Fruit fly (Drosophila melanogaster) whole organism, prepupa: Measurements from ENCODE around the gene CG5157.

Experiments used
- CG10669 ChIP-seq: fragments of 200-800 bp; sonication (Bioruptor generic); optimal IDR thresholded peaks from 3 replicates; lab custom pipeline; 2018; ENCODE audit warnings: missing biosample characterization, mild to moderate bottlenecking, missing genetic modification characterization, moderate library complexity
- CG11762 ChIP-seq: fragments of 200-800 bp; sonication (Bioruptor generic); optimal IDR thresholded peaks from 3 replicates; lab custom pipeline; 2016; ENCODE audit warnings: missing biosample characterization, missing genetic modification characterization; ENCODE audit not compliant: insufficient read depth
- CG11902 ChIP-seq: fragments of 200-800 bp; sonication (Bioruptor generic); optimal IDR thresholded peaks from 3 replicates; lab custom pipeline; 2016; ENCODE audit warnings: missing biosample characterization, missing genetic modification characterization
- CG15336 ChIP-seq: fragments of 200-800 bp; sonication (Bioruptor generic); IDR thresholded peaks from 2 replicates; pipeline ENCODE4 v1.3.6; 2022; ENCODE audit warnings: missing biosample characterization, missing genetic modification characterization
- CG16779 ChIP-seq: fragments of 200-800 bp; sonication (Bioruptor generic); optimal IDR thresholded peaks from 3 replicates; lab custom pipeline; 2017; ENCODE audit warnings: missing biosample characterization, mild to moderate bottlenecking, missing genetic modification characterization
- CG3032 ChIP-seq: fragments of 200-800 bp; optimal IDR thresholded peaks from 2 replicates; lab custom pipeline; 2019; ENCODE audit warnings: missing biosample characterization, mild to moderate bottlenecking, missing genetic modification characterization, moderate library complexity
- CG31627 ChIP-seq: fragments of 200-800 bp; sonication (Bioruptor generic); optimal IDR thresholded peaks from 3 replicates; lab custom pipeline; 2016; ENCODE audit warnings: missing biosample characterization, missing genetic modification characterization
- CG4318 ChIP-seq: fragments of 200-800 bp; sonication (Bioruptor generic); optimal IDR thresholded peaks from 3 replicates; lab custom pipeline; 2017; ENCODE audit warnings: missing biosample characterization, mild to moderate bottlenecking, missing genetic modification characterization
- CG6163 ChIP-seq: fragments of 200-800 bp; sonication (Bioruptor generic); IDR thresholded peaks from 3 replicates; pipeline ENCODE4 v1.3.6; 2022; ENCODE audit warnings: missing biosample characterization, missing genetic modification characterization
- CG6792 ChIP-seq: fragments of 200-800 bp; sonication (Bioruptor generic); optimal IDR thresholded peaks from 3 replicates; lab custom pipeline; 2016; ENCODE audit warnings: missing biosample characterization, missing genetic modification characterization
- CG6808 ChIP-seq: fragments of 200-800 bp; sonication (Bioruptor generic); optimal IDR thresholded peaks from 3 replicates; lab custom pipeline; 2017; ENCODE audit warnings: missing biosample characterization, missing genetic modification characterization, mild to moderate bottlenecking, moderate library complexity, missing genetic modification reagents
- CG8119 ChIP-seq: fragments of 200-800 bp; sonication (Bioruptor generic); IDR thresholded peaks from 3 replicates; pipeline ENCODE4 v1.3.6; 2022; ENCODE audit warnings: missing biosample characterization, missing genetic modification characterization
- CG8319 ChIP-seq: fragments of 200-800 bp; sonication (Bioruptor generic); optimal IDR thresholded peaks from 3 replicates; lab custom pipeline; 2016; ENCODE audit warnings: missing biosample characterization, missing genetic modification characterization
- CG8632 ChIP-seq: fragments of 200-800 bp; sonication (Bioruptor generic); optimal IDR thresholded peaks from 3 replicates; lab custom pipeline; 2016; ENCODE audit warnings: missing biosample characterization, missing genetic modification characterization
- CG9139 ChIP-seq: fragments of 200-800 bp; sonication (Bioruptor generic); optimal IDR thresholded peaks from 3 replicates; lab custom pipeline; 2017; ENCODE audit warnings: missing biosample characterization, mild to moderate bottlenecking, missing genetic modification characterization
- Eip78C ChIP-seq: fragments of 200-800 bp; sonication (Bioruptor generic); peaks from one replicate; lab custom pipeline; 2016; ENCODE audit warnings: missing biosample characterization, missing genetic modification characterization
- Eip93F ChIP-seq: fragments of 200-800 bp; sonication (Bioruptor generic); optimal IDR thresholded peaks from 2 replicates; lab custom pipeline; 2016; ENCODE audit warnings: missing biosample characterization, mild to moderate bottlenecking, missing genetic modification characterization
- Ets21C ChIP-seq: fragments of 200-800 bp; sonication (Bioruptor generic); optimal IDR thresholded peaks from 3 replicates; lab custom pipeline; 2016; ENCODE audit warnings: missing biosample characterization, missing genetic modification characterization
- Hr38 ChIP-seq: sonication (Bioruptor generic); optimal IDR thresholded peaks from 2 replicates; lab custom pipeline; 2016; ENCODE audit warnings: missing biosample characterization, missing genetic modification characterization
- Hr4 ChIP-seq: fragments of 200-800 bp; sonication (Bioruptor generic); optimal IDR thresholded peaks from 3 replicates; lab custom pipeline; 2016; ENCODE audit warnings: missing biosample characterization, missing genetic modification characterization
- Lpt ChIP-seq: fragments of 200-800 bp; sonication (Bioruptor generic); optimal IDR thresholded peaks from 3 replicates; lab custom pipeline; 2016; ENCODE audit warnings: missing biosample characterization, missing genetic modification characterization
- Met ChIP-seq: fragments of 200-800 bp; sonication (Bioruptor generic); optimal IDR thresholded peaks from 3 replicates; lab custom pipeline; 2016; ENCODE audit warnings: missing biosample characterization, missing genetic modification characterization
- OdsH ChIP-seq: fragments of 200-800 bp; sonication (Bioruptor generic); optimal IDR thresholded peaks from 3 replicates; lab custom pipeline; 2016; ENCODE audit warnings: missing biosample characterization, missing genetic modification characterization
- Smox ChIP-seq: fragments of 200-800 bp; sonication (Bioruptor generic); optimal IDR thresholded peaks from 3 replicates; lab custom pipeline; 2016; ENCODE audit warnings: missing biosample characterization, missing genetic modification characterization
- Sox15 ChIP-seq: fragments of 200-800 bp; sonication (Bioruptor generic); optimal IDR thresholded peaks from 3 replicates; lab custom pipeline; 2016; ENCODE audit warnings: missing biosample characterization, missing genetic modification characterization
- achi ChIP-seq: fragments of 200-800 bp; sonication (Bioruptor generic); optimal IDR thresholded peaks from 3 replicates; lab custom pipeline; 2016; ENCODE audit warnings: missing biosample characterization, missing genetic modification characterization
- acj6 ChIP-seq: fragments of 200-800 bp; sonication (Bioruptor generic); optimal IDR thresholded peaks from 3 replicates; lab custom pipeline; 2016; ENCODE audit warnings: missing biosample characterization, missing genetic modification characterization
- eg ChIP-seq: fragments of 200-800 bp; sonication (Bioruptor generic); IDR thresholded peaks from 3 replicates; pipeline ENCODE4 v1.3.6; 2022; ENCODE audit warnings: missing biosample characterization, missing genetic modification characterization
- fd85E ChIP-seq: fragments of 200-800 bp; sonication (Bioruptor generic); optimal IDR thresholded peaks from 3 replicates; lab custom pipeline; 2016; ENCODE audit warnings: missing biosample characterization, missing genetic modification characterization
- lz ChIP-seq: fragments of 200-800 bp; sonication (Bioruptor generic); optimal IDR thresholded peaks from 3 replicates; lab custom pipeline; 2016; ENCODE audit warnings: missing biosample characterization, missing genetic modification characterization
- net ChIP-seq: fragments of 200-800 bp; sonication (Bioruptor generic); optimal IDR thresholded peaks from 3 replicates; lab custom pipeline; 2016; ENCODE audit warnings: missing biosample characterization, missing genetic modification characterization
- pdm3 ChIP-seq: fragments of 200-800 bp; sonication (Bioruptor generic); optimal IDR thresholded peaks from 3 replicates; lab custom pipeline; 2016; ENCODE audit warnings: missing biosample characterization, missing genetic modification characterization
- spab ChIP-seq: fragments of 200-800 bp; sonication (Bioruptor generic); optimal IDR thresholded peaks from 2 replicates; lab custom pipeline; 2017; ENCODE audit warnings: missing biosample characterization, mild to moderate bottlenecking, missing genetic modification characterization, missing genetic modification reagents
- svp ChIP-seq: fragments of 200-800 bp; sonication (Bioruptor generic); peaks from one replicate; lab custom pipeline; 2016; ENCODE audit warnings: missing biosample characterization, missing genetic modification characterization
- topi ChIP-seq: fragments of 200-800 bp; sonication (Bioruptor generic); optimal IDR thresholded peaks from 3 replicates; lab custom pipeline; 2016; ENCODE audit warnings: missing biosample characterization, missing genetic modification characterization
- vri ChIP-seq: fragments of 200-800 bp; sonication (Bioruptor generic); optimal IDR thresholded peaks from 3 replicates; lab custom pipeline; 2016; ENCODE audit warnings: missing biosample characterization, mild to moderate bottlenecking, missing genetic modification characterization

CG5157 gene

DNA sequence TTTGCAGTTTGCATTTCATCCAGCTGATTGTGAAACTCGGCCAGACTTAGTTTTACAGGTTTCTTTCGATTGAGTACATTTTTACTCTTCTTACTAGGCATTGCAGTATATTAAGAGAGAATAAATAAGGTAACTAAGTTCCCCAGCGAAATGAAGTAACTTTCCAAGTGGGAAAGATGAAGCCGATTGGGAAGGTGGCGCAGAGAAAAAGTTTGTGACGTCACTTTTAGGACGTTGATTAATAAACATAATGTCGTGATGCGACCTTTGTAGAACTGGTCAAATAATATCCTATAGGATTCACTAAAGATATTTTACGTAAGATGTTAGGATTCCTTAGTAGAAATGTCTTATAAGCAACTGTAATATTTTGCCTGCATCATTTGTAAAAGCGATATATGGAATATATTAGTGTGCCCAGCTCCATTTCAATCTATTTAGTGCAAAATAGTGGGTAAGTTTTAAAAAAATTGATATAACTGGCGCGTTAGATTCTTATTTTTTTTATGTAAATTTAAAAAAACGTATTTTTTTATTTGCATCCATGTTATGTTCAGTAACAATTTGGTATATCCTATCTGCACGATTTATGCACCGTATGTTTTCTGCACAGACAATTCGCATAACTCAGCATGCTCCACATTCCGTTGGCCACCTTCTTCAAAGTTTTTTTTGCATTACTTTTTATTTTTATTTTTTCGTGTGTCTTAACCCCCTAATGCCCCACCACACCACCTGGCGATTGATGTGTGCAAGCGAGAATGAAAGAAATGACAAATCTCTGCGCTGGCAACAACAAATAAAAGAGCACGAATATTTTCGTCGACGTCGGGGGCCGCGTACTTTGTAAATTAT, 6.2 kb upstream of the CG5157 start, which contains the start of gene CG32152:
Gene CG32152 (minus strand): TSS at position 352 of the 855 bp plus-strand sequence.
- TF ChIP-seq eg (GFP tag; lab: Robert Waterston, UW) (peak; percentile 70; the same call in 2 of the 3 replicates), Eip78C (GFP tag; lab: Kevin White, UChicago) (peak; percentile 64), acj6 (peak; percentile 5), CG16779 (no peak), fd85E (GFP tag; lab: Kevin White, UChicago) (no peak), Lpt (GFP tag; lab: Kevin White, UChicago) (no peak), CG6163 (GFP tag; lab: Robert Waterston, UW) (peak; percentile 61; the same call in 2 of the 3 replicates), CG15336 (GFP tag; lab: Robert Waterston, UW) (peak; percentile 37)

DNA sequence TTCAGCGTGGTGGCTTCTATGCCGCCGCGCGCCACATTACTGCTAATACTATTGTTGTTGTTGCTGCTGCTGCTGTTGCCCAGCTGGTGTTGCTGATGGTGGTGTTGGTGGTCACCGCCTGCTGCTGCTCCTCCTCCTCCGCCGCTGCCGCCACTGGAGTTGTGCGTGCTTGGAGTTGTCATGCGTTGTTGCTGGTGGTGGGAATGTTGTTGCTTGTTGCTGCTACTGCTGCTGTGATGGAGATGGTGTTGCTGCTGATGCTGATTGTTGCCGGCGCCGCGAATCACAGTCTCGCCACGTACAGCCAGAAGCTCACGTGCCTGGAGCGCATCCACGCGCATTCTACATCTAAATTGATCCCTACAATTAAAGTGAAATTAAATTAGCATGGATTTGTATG, 3.9 kb upstream of the CG5157 start:
- TF ChIP-seq Smox (GFP tag; lab: Kevin White, UChicago) (no peak), Lpt (GFP tag; lab: Kevin White, UChicago) (no peak)

DNA sequence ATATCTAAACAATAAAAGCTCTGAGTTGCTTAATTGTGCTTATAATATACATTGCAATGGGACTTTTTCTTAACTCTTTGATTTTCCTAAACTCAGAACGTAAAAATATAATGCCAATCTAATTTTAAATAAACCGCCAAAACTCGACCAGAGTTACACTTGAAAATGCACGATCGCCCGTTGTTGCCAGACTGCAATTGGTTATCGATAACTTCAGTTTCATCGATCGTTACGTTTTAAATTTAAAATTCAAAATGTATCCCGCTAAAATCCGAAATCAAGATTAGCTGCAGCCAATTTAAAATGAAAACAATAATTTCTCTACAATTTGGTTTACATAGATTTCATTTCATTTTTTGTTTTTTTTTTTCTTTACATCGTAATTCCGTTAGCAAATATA, 1.5 kb upstream of the CG5157 start:
- TF ChIP-seq topi (GFP tag; lab: Kevin White, UChicago) (no peak), CG11762 (GFP tag; lab: Kevin White, UChicago) (no peak), Eip78C (GFP tag; lab: Kevin White, UChicago) (no peak), svp (GFP tag; lab: Kevin White, UChicago) (no peak), net (GFP tag; lab: Kevin White, UChicago) (no peak)

DNA sequence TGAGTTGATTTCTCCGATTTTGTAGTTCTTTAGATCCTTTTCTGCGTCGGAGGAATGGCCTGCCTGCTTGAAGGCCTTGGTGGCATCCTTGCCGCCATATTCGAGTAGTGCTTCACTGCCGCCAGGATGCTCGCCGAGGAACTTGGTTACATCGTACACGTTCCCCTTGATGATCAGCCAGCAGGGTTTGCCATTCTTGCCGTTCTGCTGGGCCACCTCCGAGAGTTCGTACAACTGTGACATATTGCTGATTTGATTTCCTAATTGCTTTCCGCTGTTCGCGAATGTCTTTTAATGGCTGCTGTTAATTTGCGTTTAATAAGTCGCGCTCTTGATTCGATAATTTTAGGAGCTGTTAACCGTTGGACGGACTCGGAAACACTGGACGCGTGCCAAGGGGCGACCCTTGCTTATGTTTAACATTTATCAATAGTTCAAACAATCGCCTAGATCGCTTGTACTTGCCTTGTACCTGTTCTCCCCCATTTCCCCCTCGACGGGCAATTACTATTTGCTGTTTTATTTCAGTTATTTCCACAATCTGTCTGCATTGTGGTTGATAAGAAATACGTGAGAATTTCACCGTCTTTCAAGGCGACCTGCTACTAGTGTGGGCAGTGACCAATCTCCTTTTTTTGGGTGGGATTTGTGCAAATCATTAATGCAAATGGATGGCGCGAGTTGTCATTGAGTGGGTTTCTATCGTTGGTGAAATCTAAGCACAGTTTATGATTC, 693 bp downstream of the CG5157 start:
- TF ChIP-seq Hr4 (GFP tag; lab: Kevin White, UChicago) (no peak), CG31627 (GFP tag; lab: Kevin White, UChicago) (no peak), achi (GFP tag; lab: Kevin White, UChicago) (no peak), CG9139 (GFP tag; lab: Kevin White, UChicago) (no peak), OdsH (no peak)

DNA sequence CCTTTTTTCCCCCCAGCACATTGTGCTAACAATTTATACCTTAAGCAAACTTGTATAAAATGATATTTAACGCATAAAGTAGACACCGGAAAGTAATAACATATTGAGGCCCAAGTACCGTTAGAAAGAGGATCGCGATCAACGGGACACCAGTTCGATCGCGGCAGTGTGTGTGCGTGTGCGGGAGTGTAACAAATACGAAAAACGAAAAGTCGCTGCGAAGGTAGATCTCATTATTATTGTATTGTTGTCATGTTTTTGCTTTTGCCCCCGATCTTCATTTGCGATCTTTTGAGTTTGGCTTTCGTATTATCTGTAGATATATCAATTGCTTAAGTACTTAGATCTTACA, 5.6 kb downstream of the CG5157 start:
- TF ChIP-seq CG10669 (GFP tag; lab: Kevin White, UChicago) (no peak), fd85E (GFP tag; lab: Kevin White, UChicago) (no peak), CG6792 (GFP tag; lab: Kevin White, UChicago) (no peak)

DNA sequence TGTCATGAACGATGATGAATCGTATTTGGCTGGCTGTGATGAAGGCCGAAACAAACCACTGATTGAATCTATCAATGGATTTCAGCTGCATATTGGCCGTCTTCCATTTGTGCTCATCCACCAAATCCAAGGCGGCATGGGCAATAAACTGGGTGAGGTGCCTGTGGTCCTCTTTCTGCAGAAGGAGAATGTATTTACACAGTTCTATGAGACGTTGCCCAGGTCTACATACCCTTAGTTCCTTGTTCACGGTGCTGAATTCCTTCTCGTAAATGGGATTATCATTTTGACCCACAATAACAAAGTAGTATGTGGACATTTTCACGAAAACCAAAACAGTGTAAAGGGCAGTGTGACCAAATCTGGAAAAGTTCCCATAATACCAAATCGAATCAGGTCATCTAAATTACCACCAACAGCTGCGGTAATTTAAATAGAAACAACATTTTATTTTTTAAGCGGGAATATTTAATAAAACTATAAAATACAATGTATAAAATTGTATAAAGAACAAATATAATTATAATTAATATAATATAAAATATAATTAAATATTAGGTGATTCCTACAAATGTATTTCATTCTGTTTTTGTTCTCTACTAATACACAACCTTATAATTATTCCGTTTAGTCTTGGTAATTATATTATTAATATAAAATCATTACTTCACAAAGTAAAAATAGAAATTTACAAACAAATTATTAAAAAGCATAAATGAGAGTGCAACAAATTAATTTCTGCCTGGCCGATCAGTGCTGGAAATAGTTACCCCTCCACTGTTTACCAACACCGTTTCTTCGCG, 6.2 kb downstream of the CG5157 start, which contains the start of the genes Trs20 and elg1:
Gene Trs20 (minus strand): TSS at position 369 of the 803 bp plus-strand sequence.
Gene elg1 (plus strand): TSS at position 765 of the 803 bp plus-strand sequence.
- TF ChIP-seq Smox (GFP tag; lab: Kevin White, UChicago) (no peak), Met (GFP tag; lab: Kevin White, UChicago) (no peak), Ets21C (GFP tag; lab: Kevin White, UChicago) (no peak), lz (peak; percentile 38), pdm3 (GFP tag; lab: Kevin White, UChicago) (no peak), CG8319 (GFP tag; lab: Kevin White, UChicago) (peak; percentile 37), CG8119 (no peak), OdsH (peak; percentile 61), CG6163 (GFP tag; lab: Robert Waterston, UW) (no peak), spab (GFP tag; lab: Kevin White, UChicago) (no peak), CG11762 (GFP tag; lab: Kevin White, UChicago) (peak; percentile 20), Hr38 (GFP tag; lab: Kevin White, UChicago) (no peak), svp (GFP tag; lab: Kevin White, UChicago) (no peak), CG9139 (GFP tag; lab: Kevin White, UChicago) (no peak), CG3032 (tag; lab: Kevin White, UChicago) (peak; percentile 64), CG6808 (GFP tag; lab: Kevin White, UChicago) (no peak), Sox15 (GFP tag; lab: Kevin White, UChicago) (no peak), Lpt (GFP tag; lab: Kevin White, UChicago) (no peak), vri (GFP tag; lab: Kevin White, UChicago) (no peak), CG4318 (no peak), eg (GFP tag; lab: Robert Waterston, UW) (no peak), CG15336 (GFP tag; lab: Robert Waterston, UW) (no peak), CG31627 (GFP tag; lab: Kevin White, UChicago) (peak; percentile 13), Hr4 (GFP tag; lab: Kevin White, UChicago) (no peak), CG11902 (GFP tag; lab: Kevin White, UChicago) (no peak), CG8632 (peak; percentile 34), Eip93F (no peak)
